Worm (Caenorhabditis elegans) whole organism, mixed stage, embryonic: ENCODE data around the gene T13C5.9.

Source experiments
- M03D4.4 ChIP-seq: sonication (generic microtip); optimal IDR thresholded peaks from 2 replicates; lab custom pipeline; 2017; ENCODE audit warnings: mild to moderate bottlenecking, missing genetic modification characterization, missing compliant biosample characterization
- ceh-83 ChIP-seq: fragments of 200-800 bp; sonication (Bioruptor generic); optimal IDR thresholded peaks from 2 replicates; lab custom pipeline; 2018; ENCODE audit warnings: mild to moderate bottlenecking, missing genetic modification characterization, missing compliant biosample characterization
- ces-1 ChIP-seq: fragments of 150-350 bp; optimal IDR thresholded peaks from 2 replicates; lab custom pipeline; 2014; ENCODE audit warnings: missing biosample characterization, missing genetic modification reagents, missing genetic modification characterization
- elt-3 ChIP-seq: fragments of 150-350 bp; optimal IDR thresholded peaks from 2 replicates; lab custom pipeline; 2014; ENCODE audit warnings: missing biosample characterization, missing genetic modification characterization
- lin-13 ChIP-seq: fragments of 150-350 bp; optimal IDR thresholded peaks from 2 replicates; lab custom pipeline; 2014; ENCODE audit warnings: missing biosample characterization, missing genetic modification characterization
- mab-5 ChIP-seq: fragments of 150-350 bp; optimal IDR thresholded peaks from 2 replicates; lab custom pipeline; 2014; ENCODE audit warnings: missing biosample characterization, missing genetic modification characterization
- nhr-237 ChIP-seq: fragments of 150-350 bp; optimal IDR thresholded peaks from 2 replicates; lab custom pipeline; 2014; ENCODE audit warnings: missing biosample characterization, missing genetic modification characterization
- sem-2 ChIP-seq: fragments of 200-800 bp; sonication (Bioruptor generic); optimal IDR thresholded peaks from 2 replicates; lab custom pipeline; 2018; ENCODE audit warnings: mild to moderate bottlenecking, missing genetic modification characterization, missing compliant biosample characterization
- snpc-4 ChIP-seq: fragments of 150-350 bp; optimal IDR thresholded peaks from 2 replicates; lab custom pipeline; 2014; ENCODE audit warnings: missing biosample characterization, missing genetic modification characterization
- ztf-11 ChIP-seq: fragments of 150-350 bp; optimal IDR thresholded peaks from 2 replicates; lab custom pipeline; 2014; ENCODE audit warnings: missing biosample characterization, missing genetic modification characterization

DNA sequence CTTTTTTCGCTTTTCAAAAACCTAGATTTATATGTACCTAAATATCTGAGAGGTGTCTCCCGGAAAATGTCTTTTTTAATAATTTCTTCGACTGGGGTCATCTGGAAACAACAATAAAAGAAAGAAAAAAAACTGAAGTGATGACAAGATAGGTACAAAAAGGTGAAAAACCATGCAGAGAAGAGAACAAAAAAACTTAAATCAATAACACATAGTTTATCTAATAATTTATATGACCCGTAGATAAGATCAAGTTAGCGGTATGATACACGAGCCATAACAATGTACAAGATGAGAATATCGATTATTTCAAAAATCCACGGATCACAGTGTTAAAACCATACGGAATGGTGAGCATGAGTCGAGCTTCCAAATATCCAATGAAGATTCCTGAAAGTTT lies 16.2 kb downstream of the T13C5.9 start, which contains the start of gene mtp-18:
- TF ChIP-seq elt-3 (tag; lab: Kevin White, UChicago) (no peak), lin-13 (tag; lab: Kevin White, UChicago) (no peak), sem-2 (GFP tag; lab: Kevin White, UChicago) (no peak), M03D4.4 (tag; lab: Kevin White, UChicago) (no peak), ztf-11 (tag; lab: Kevin White, UChicago) (no peak), ceh-83 (GFP tag; lab: Kevin White, UChicago) (no peak), ces-1 (GFP tag; lab: Kevin White, UChicago) (no peak), nhr-237 (tag; lab: Kevin White, UChicago) (no peak), snpc-4 (tag; lab: Kevin White, UChicago) (no peak), mab-5 (no peak)
